Worm (Caenorhabditis elegans): ENCODE data around the gene kel-10.

kel-10 gene

ce11 chrIII:10101352-10101751, at the start of gene kel-10:
Gene kel-10 (minus strand): TSS chrIII:10101452.
- no peak for TF ChIP-seq dao-5 (tag; optimal IDR thresholded peaks at IDR 0.05)
- no peak for TF ChIP-seq him-1 (tag; optimal IDR thresholded peaks at IDR 0.05)
- TF ChIP-seq W03F9.2 (tag; optimal IDR thresholded peaks at IDR 0.05), result no peak

ce11 chrIII:10150710-10151109, 49.5 kb upstream of the kel-10 start:
- TF ChIP-seq W03F9.2 (tag; optimal IDR thresholded peaks at IDR 0.05) (no peak), him-1 (tag; optimal IDR thresholded peaks at IDR 0.05) (peak; percentile 3)

ce11 chrIII:10149910-10150309, 48.7 kb upstream of the kel-10 start:
- TF ChIP-seq dao-5 (tag; optimal IDR thresholded peaks at IDR 0.05) (no peak), W03F9.2 (tag; optimal IDR thresholded peaks at IDR 0.05) (no peak), him-1 (tag; optimal IDR thresholded peaks at IDR 0.05) (no peak)

DNA sequence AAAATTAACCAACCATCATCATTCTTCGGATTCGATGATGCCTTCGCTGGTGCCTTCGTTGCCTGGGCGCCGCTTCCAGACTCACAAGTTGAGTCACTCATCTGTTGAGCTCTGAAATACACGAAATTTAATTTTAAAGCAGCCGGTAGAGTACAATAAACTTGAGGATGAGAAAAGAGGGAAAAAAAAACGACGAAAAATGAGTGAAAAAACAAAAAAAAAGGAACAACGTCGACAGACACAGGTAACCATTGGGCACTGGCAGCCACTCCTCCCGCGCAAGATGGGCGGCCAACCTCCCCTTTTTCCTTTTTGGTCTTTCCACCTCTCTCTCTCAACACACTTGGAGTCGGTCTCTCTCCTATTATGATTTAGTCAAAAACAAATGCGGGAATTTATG, 45.4 kb upstream of the kel-10 start, which contains the start of gene K08E5.1:
TSS of gene K08E5.1 (minus strand) at position 101 of the 400 bp plus-strand sequence.
- no peak for TF ChIP-seq him-1 (tag; optimal IDR thresholded peaks at IDR 0.05)
- TF ChIP-seq dao-5 (tag; optimal IDR thresholded peaks at IDR 0.05), result no peak
- no peak for TF ChIP-seq W03F9.2 (tag; optimal IDR thresholded peaks at IDR 0.05)

DNA sequence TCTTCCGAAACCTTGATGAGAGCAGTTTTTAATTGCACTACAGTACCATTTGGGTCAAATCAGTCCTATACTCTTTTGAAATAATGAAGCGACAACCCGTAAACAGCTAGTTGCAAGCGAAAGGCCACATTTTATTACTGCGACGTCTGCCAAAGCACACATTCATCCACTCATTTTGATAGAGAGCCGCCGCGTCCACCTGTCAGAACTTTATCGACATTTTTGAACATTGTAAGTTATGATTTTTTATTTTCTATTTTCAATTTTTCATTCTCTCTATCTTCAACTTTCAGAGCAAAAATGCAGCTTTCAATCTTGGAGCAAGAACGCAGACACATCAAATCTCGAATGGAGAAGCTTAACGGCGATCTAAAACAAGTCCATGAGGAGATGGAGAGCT, 39.5 kb upstream of the kel-10 start, which contains the start of gene K08E5.6:
TSS of gene K08E5.6 (plus strand) at position 301 of the 400 bp plus-strand sequence.
- no peak for TF ChIP-seq him-1 (tag; optimal IDR thresholded peaks at IDR 0.05)
- TF ChIP-seq W03F9.2 (tag; optimal IDR thresholded peaks at IDR 0.05), result no peak
- TF ChIP-seq dao-5 (tag; optimal IDR thresholded peaks at IDR 0.05), result no peak

- no peak for TF ChIP-seq W03F9.2 (tag; optimal IDR thresholded peaks at IDR 0.05)
- TF ChIP-seq dao-5 (tag; optimal IDR thresholded peaks at IDR 0.05), result no peak
- TF ChIP-seq him-1 (tag; optimal IDR thresholded peaks at IDR 0.05), result no peak
Measured at ce11 chrIII:10136778-10137177, 35.5 kb upstream of the kel-10 start, which contains the start of gene ZK1128.7. Gene ZK1128.7 (plus strand): TSS chrIII:10137006.

DNA sequence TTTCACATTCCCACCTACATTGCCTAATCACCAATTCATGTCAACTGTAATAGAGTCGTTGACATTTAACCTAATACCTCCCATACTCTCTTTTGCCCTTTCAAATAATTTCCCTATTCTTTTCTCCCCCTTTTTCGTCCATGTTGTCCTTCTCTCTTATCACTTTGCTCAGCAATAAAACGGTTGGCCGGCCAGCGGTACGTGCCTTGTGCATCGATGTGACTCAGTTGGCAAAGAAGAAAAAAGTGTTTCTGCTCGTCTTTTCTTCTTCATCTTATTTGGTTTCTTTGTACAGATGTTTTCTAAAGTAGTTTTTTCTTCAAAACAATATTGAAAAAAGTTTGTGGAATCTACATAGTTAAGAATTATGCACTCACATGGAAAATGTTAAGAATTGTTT, 33.3 kb upstream of the kel-10 start:
- TF ChIP-seq him-1 (tag; optimal IDR thresholded peaks at IDR 0.05) (no peak), dao-5 (tag; optimal IDR thresholded peaks at IDR 0.05) (no peak), W03F9.2 (tag; optimal IDR thresholded peaks at IDR 0.05) (no peak)

DNA sequence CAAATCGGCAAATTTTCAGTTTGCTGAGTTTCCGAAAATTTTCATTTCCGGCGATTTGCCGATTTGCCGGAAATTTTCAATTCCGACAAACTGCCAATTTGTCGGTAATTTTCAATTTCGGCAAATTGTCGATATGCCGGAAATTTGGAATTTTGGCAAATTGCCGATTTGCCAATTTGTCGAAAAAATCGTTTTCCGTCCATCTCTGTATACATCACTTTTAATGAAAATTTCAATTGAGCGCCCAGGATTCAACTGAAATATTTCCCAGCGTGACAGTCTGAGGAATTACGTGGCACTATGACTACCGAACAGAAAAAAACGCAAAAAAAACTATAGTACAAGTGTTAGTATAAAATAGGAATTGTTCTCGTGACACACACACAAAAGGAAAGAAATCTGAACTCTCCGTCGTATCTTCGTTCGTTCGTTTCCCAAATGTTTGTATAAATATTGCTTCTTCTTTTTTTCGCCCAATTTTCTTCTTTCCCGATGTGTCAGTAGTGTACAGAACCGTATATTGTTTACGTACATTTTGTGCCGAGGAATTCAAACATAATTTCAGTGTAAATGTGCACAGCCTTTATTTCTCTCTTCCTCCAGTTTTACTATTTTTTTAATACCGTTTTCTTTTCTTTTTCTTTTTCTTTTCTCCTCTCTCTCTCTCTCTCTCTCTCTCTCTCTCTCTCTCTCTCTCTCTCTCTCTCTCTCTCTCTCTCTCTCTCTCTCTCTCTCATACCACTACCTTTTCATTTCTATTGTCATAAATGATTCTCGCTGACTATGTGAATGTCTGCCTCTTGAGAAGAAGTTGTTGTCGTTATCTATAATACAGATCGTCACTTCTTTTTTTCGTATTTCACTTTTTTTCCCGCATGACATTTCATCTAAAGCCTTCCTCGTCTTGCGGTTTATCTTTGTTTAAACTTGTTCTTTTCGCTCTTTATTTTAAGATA, 31.5 kb upstream of the kel-10 start:
- TF ChIP-seq W03F9.2 (tag; optimal IDR thresholded peaks at IDR 0.05), result no peak

DNA sequence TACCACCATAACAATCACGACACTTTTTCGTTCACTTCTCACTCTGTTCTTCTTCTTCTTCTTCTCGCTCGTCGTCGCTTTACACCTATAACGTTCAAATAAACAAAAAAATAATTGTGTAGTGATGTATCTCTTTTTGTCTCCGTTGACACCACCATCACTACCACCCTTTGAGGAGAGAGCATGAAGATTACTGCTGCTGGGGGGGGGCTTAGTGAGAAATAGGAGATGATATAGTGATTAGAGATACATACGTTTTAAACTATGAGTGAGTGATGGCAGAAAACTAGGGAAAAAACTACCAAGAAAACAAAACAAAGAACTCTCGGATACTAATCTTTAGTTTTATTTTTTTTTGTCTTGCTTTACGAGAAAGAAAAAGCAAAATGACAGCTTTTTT, 25.1 kb upstream of the kel-10 start:
- no peak for TF ChIP-seq dao-5 (tag; optimal IDR thresholded peaks at IDR 0.05)
- no peak for TF ChIP-seq W03F9.2 (tag; optimal IDR thresholded peaks at IDR 0.05)

DNA sequence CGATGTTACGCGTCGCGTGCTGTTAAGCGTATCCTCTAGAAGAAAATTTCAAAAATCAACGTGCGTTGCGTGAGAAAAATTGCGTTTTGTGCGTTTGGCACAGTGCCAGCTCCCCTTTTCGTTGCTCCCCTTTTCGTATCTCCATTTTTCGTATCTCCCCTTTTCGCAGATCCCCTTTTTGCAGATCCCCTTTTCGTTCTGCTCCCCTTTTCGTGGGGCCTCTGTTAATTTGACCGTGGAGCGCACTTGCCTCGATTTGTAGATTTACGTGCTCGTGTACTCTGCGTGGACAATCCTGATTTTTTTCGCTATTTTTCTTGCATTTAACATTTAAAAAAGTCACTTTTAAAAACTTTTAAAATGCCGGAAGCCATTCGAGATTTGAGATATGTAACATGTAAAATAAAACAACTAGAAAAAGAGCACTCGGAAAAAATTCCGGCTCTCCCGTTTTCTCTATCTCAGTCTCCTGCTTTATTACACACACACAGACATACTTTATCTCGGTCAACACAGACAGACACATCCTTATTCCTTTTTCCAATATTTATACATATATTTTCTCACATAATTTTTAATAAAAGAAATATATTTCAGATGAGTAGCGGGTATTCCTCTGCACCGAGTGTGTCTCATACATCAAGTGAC, 22.5 kb upstream of the kel-10 start, which contains the start of gene ttll-4:
TSS of gene ttll-4 (plus strand) at position 598 of the 648 bp plus-strand sequence.
- TF ChIP-seq dao-5 (tag; optimal IDR thresholded peaks at IDR 0.05) (no peak), him-1 (tag; optimal IDR thresholded peaks at IDR 0.05) (peak; percentile 38), W03F9.2 (tag; optimal IDR thresholded peaks at IDR 0.05) (no peak)

- no peak for TF ChIP-seq him-1 (tag; optimal IDR thresholded peaks at IDR 0.05)
- TF ChIP-seq W03F9.2 (tag; optimal IDR thresholded peaks at IDR 0.05), result peak; percentile 24
- no peak for TF ChIP-seq dao-5 (tag; optimal IDR thresholded peaks at IDR 0.05)
Measured at ce11 chrIII:10120076-10120831, 19.0 kb upstream of the kel-10 start, which contains the start of the genes gtf-2H3 and ham-3. Gene gtf-2H3 (minus strand): TSS chrIII:10120148. Gene ham-3 (plus strand): TSS chrIII:10120781.

DNA sequence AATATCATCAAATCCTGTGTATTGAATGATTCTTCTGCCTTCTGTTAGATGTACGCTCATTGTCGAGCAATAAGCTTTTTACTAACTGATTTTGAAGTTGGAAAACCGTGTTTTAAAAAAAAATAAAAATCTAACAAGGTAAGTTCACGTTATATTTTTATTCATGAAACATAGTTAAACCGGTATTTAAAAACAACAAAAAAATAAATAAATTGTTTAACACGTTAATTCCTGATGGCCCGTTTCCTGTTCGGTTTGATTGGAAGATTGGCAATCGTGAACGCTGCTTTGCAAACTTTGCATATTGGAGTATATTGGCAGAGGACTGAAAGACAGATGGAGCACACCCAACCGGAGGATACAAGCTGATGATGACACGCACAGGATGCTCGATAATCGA, 17.6 kb upstream of the kel-10 start, which contains the start of gene ZK1128.3:
TSS of gene ZK1128.3 (minus strand) at position 101 of the 400 bp plus-strand sequence.
- no peak for TF ChIP-seq him-1 (tag; optimal IDR thresholded peaks at IDR 0.05)
- TF ChIP-seq dao-5 (tag; optimal IDR thresholded peaks at IDR 0.05), result no peak
- no peak for TF ChIP-seq W03F9.2 (tag; optimal IDR thresholded peaks at IDR 0.05)

ce11 chrIII:10114662-10115061, 13.4 kb upstream of the kel-10 start, which contains the start of the genes ZK1128.1 and mett-10:
Gene ZK1128.1 (minus strand): TSS chrIII:10114760.
Gene mett-10 (plus strand): TSS chrIII:10115036.
- TF ChIP-seq dao-5 (tag; optimal IDR thresholded peaks at IDR 0.05) (no peak), him-1 (tag; optimal IDR thresholded peaks at IDR 0.05) (no peak)

All from whole organism, L4/young adult.